Worm (Caenorhabditis elegans): ENCODE measurements around the gene pals-29.

- TF ChIP-seq syd-9 (tag; optimal IDR thresholded peaks at IDR 0.05) (no peak), ceh-2 (tag; optimal IDR thresholded peaks at IDR 0.05) (no peak), ztf-16 (tag; optimal IDR thresholded peaks at IDR 0.05) (no peak), Y22D7AL.16 (tag; optimal IDR thresholded peaks at IDR 0.05) (no peak), ceh-19 (GFP tag; optimal IDR thresholded peaks at IDR 0.05) (no peak), pros-1 (tag; optimal IDR thresholded peaks at IDR 0.05) (no peak), hlh-30 (tag; optimal IDR thresholded peaks at IDR 0.05; ENCODE audit: insufficient read depth) (no peak), fkh-6 (tag; optimal IDR thresholded peaks at IDR 0.05) (no peak), sdc-2 (tag; optimal IDR thresholded peaks at IDR 0.05) (no peak), lin-11 (tag; optimal IDR thresholded peaks at IDR 0.05) (no peak), nhr-11 (tag; optimal IDR thresholded peaks at IDR 0.05) (no peak), ahr-1 (tag; optimal IDR thresholded peaks at IDR 0.05) (no peak), K02D7.2 (tag; optimal IDR thresholded peaks at IDR 0.05) (no peak)
Observed at ce11 chrIV:14523568-14523967, 18.8 kb downstream of the pals-29 start, which contains the start of gene srh-63.
